Fruit fly (Drosophila melanogaster) whole organism, embryonic: Measurements from ENCODE around the gene Fkbp59.

Experiments
- CG10209 ChIP-seq: fragments of 200-800 bp; sonication (Bioruptor generic); optimal IDR thresholded peaks from 3 replicates; lab custom pipeline; 2017; ENCODE audit warnings: missing biosample characterization, mild to moderate bottlenecking, missing genetic modification characterization, missing genetic modification reagents
- CG6765 ChIP-seq: fragments of 200-800 bp; sonication (Bioruptor generic); optimal IDR thresholded peaks from 3 replicates; lab custom pipeline; 2017; ENCODE audit warnings: missing biosample characterization, mild to moderate bottlenecking, missing genetic modification characterization
- CG6854 ChIP-seq: fragments of 200-800 bp; sonication (Bioruptor generic); optimal IDR thresholded peaks from 3 replicates; lab custom pipeline; 2017; ENCODE audit warnings: missing biosample characterization, mild to moderate bottlenecking, missing genetic modification characterization

dm6 chr2L:9882393-9882971 lies 5.3 kb upstream of the Fkbp59 start:
- TF ChIP-seq CG6765 (GFP tag; lab: Kevin White, UChicago) (no peak), CG10209 (GFP tag; lab: Kevin White, UChicago) (no peak), CG6854 (no peak)
